Worm (Caenorhabditis elegans) whole organism, L3 larva: Measurements from ENCODE around the gene klp-13.
A peak's percentile ranks its signal among the peaks of the same experiment; 100 is the strongest.

ENCODE experiments used
- R02D3.7 ChIP-seq: fragments of 150-350 bp; optimal IDR thresholded peaks from 2 replicates; lab custom pipeline; 2014; ENCODE audit warnings: missing biosample characterization, missing genetic modification characterization
- ama-1 ChIP-seq: fragments of 150-350 bp; optimal IDR thresholded peaks from 2 replicates; lab custom pipeline; 2018
- ceh-16 ChIP-seq: sonication (generic microtip); optimal IDR thresholded peaks from 2 replicates; lab custom pipeline; 2017; ENCODE audit warnings: missing biosample characterization, missing genetic modification characterization
- daf-12 ChIP-seq: fragments of 150-350 bp; optimal IDR thresholded peaks from 2 replicates; lab custom pipeline; 2014; ENCODE audit warnings: missing biosample characterization, missing genetic modification reagents, missing genetic modification characterization
- elt-1 ChIP-seq: fragments of 150-350 bp; optimal IDR thresholded peaks from 2 replicates; lab custom pipeline; 2014; ENCODE audit warnings: missing biosample characterization, missing genetic modification characterization
- elt-2 ChIP-seq: sonication (generic microtip); optimal IDR thresholded peaks from 2 replicates; lab custom pipeline; 2016; ENCODE audit warnings: missing genetic modification reagents, mild to moderate bottlenecking, missing genetic modification characterization, missing compliant biosample characterization
- elt-3 ChIP-seq, 3 experiments: fragments of 150-350 bp in 1 of 3; sonication (generic microtip) in 2 of 3; optimal IDR thresholded peaks; 2 replicates in 2 of 3; 4 replicates in 1 of 3; lab custom pipeline; 2014 to 2017; ENCODE audit warnings: missing biosample characterization in 3 of 3, missing genetic modification characterization in 3 of 3
- eor-1 ChIP-seq, 2 experiments: fragments of 150-350 bp; optimal IDR thresholded peaks; 2 replicates each; lab custom pipeline; 2014 to 2018; ENCODE audit warnings: missing biosample characterization in 2 of 2, missing genetic modification characterization in 2 of 2
- fkh-10 ChIP-seq: sonication (generic microtip); optimal IDR thresholded peaks from 2 replicates; lab custom pipeline; 2017; ENCODE audit warnings: missing biosample characterization, missing genetic modification reagents, missing genetic modification characterization
- fos-1 ChIP-seq: fragments of 150-350 bp; optimal IDR thresholded peaks from 2 replicates; lab custom pipeline; 2014; ENCODE audit warnings: missing biosample characterization, missing genetic modification characterization
- jun-1 ChIP-seq: fragments of 150-350 bp; optimal IDR thresholded peaks from 2 replicates; lab custom pipeline; 2014; ENCODE audit warnings: missing biosample characterization, missing genetic modification reagents, missing genetic modification characterization
- lsy-12 ChIP-seq: sonication (generic microtip); optimal IDR thresholded peaks from 2 replicates; lab custom pipeline; 2016; ENCODE audit warnings: mild to moderate bottlenecking, missing genetic modification characterization, missing compliant biosample characterization
- mdl-1 ChIP-seq: fragments of 150-350 bp; optimal IDR thresholded peaks from 2 replicates; lab custom pipeline; 2014; ENCODE audit warnings: missing biosample characterization, missing genetic modification characterization
- nfya-1 ChIP-seq: sonication (generic microtip); optimal IDR thresholded peaks from 2 replicates; lab custom pipeline; 2017; ENCODE audit warnings: missing genetic modification characterization, mild to moderate bottlenecking, missing compliant biosample characterization, antibody characterized with exemption, moderate library complexity; ENCODE audit not compliant: insufficient read depth
- nhr-12 ChIP-seq: fragments of 150-350 bp; optimal IDR thresholded peaks from 2 replicates; lab custom pipeline; 2014; ENCODE audit warnings: missing biosample characterization, missing genetic modification characterization
- nhr-23 ChIP-seq: fragments of 150-350 bp; optimal IDR thresholded peaks from 2 replicates; lab custom pipeline; 2014; ENCODE audit warnings: missing biosample characterization, missing genetic modification reagents, missing genetic modification characterization
- nhr-237 ChIP-seq: fragments of 150-350 bp; optimal IDR thresholded peaks from 2 replicates; lab custom pipeline; 2014; ENCODE audit warnings: missing biosample characterization, missing genetic modification characterization
- nhr-25 ChIP-seq: sonication (generic microtip); optimal IDR thresholded peaks from 2 replicates; lab custom pipeline; 2017; ENCODE audit warnings: missing biosample characterization, missing genetic modification characterization
- nhr-43 ChIP-seq: sonication (generic microtip); optimal IDR thresholded peaks from 2 replicates; lab custom pipeline; 2016; ENCODE audit warnings: mild to moderate bottlenecking, missing genetic modification characterization, missing compliant biosample characterization; ENCODE audit not compliant: poor library complexity, severe bottlenecking
- nhr-67 ChIP-seq: fragments of 150-350 bp; optimal IDR thresholded peaks from 2 replicates; lab custom pipeline; 2014; ENCODE audit warnings: missing biosample characterization, missing genetic modification characterization
- nhr-76 ChIP-seq: fragments of 150-350 bp; sonication (generic microtip); optimal IDR thresholded peaks from 5 replicates; lab custom pipeline; 2014; ENCODE audit warnings: missing biosample characterization, missing genetic modification characterization
- nhr-77 ChIP-seq: fragments of 150-350 bp; optimal IDR thresholded peaks from 2 replicates; lab custom pipeline; 2014; ENCODE audit warnings: missing biosample characterization, missing genetic modification characterization
- pha-4 ChIP-seq: fragments of 150-350 bp; optimal IDR thresholded peaks from 2 replicates; lab custom pipeline; 2014; ENCODE audit warnings: missing biosample characterization, missing genetic modification reagents, missing genetic modification characterization
- pqm-1 ChIP-seq: fragments of 150-350 bp; optimal IDR thresholded peaks from 2 replicates; lab custom pipeline; 2017; ENCODE audit warnings: missing biosample characterization, missing genetic modification characterization, inconsistent platforms
- sea-2 ChIP-seq: fragments of 150-350 bp; sonication (generic microtip); optimal IDR thresholded peaks from 4 replicates; lab custom pipeline; 2014; ENCODE audit warnings: missing biosample characterization, missing genetic modification reagents, missing genetic modification characterization
- tbx-2 ChIP-seq: sonication (generic microtip); optimal IDR thresholded peaks from 2 replicates; lab custom pipeline; 2016; ENCODE audit warnings: mild to moderate bottlenecking, missing genetic modification characterization, missing compliant biosample characterization
- unc-39 ChIP-seq: sonication (generic microtip); optimal IDR thresholded peaks from 4 replicates; lab custom pipeline; 2017; ENCODE audit warnings: missing biosample characterization, missing genetic modification characterization
- unc-62 ChIP-seq: fragments of 150-350 bp; sonication (generic microtip); optimal IDR thresholded peaks from 4 replicates; lab custom pipeline; 2014; ENCODE audit warnings: missing biosample characterization, missing genetic modification reagents, missing genetic modification characterization
- zag-1 ChIP-seq: fragments of 150-350 bp; optimal IDR thresholded peaks from 2 replicates; lab custom pipeline; 2014; ENCODE audit warnings: missing biosample characterization, missing genetic modification characterization
- ztf-11 ChIP-seq: fragments of 150-350 bp; optimal IDR thresholded peaks from 2 replicates; lab custom pipeline; 2014; ENCODE audit warnings: missing biosample characterization, missing genetic modification characterization

Gene klp-13

DNA sequence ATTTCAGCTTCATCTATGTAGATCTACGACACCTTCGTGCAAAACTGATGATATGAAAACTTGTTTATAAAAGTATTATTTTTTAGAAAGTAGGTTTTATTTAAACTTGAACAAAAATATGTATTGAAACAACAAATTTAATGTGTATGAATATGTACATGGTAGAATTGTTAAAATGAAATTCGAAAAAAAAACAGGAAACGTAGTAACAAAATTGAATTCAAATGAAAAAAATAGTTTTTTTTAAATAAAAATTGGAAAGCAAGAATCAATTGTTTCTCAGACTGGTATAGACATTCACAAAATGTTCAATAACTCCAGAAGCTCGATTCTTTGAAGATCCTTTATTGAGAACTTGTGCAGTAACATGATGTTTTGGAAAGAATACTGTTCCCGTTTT, 36.0 kb downstream of the klp-13 start:
- TF ChIP-seq nhr-77 (tag; lab: Kevin White, UChicago) (no peak), nhr-76 (tag; lab: Kevin White, UChicago) (no peak), sea-2 (GFP tag; lab: Kevin White, UChicago) (no peak), ama-1 (lab: Kevin White, UChicago) (no peak), nhr-237 (tag; lab: Kevin White, UChicago) (no peak), R02D3.7 (no peak), pqm-1 (tag; lab: Kevin White, UChicago) (no peak)

ce11 chrX:6022469-6022868, 37.7 kb downstream of the klp-13 start, which contains the start of gene lelo-3:
lelo-3 (minus strand) TSS chrX:6022569.
- no peak for TF ChIP-seq nhr-12 (tag; lab: Kevin White, UChicago)
- TF ChIP-seq sea-2 (GFP tag; lab: Kevin White, UChicago): no peak
- TF ChIP-seq ama-1 (lab: Kevin White, UChicago): no peak
- no peak for TF ChIP-seq nhr-25 (tag; lab: Kevin White, UChicago)
- no peak for TF ChIP-seq nhr-23 (tag; lab: Kevin White, UChicago)
- no peak for TF ChIP-seq nfya-1 (tag; lab: Kevin White, UChicago)
- no peak for TF ChIP-seq eor-1 (tag; optimal IDR thresholded peaks at IDR 0.05; lab: Kevin White, UChicago)
- TF ChIP-seq fkh-10 (GFP tag; lab: Kevin White, UChicago): no peak
- no peak for TF ChIP-seq fos-1 (tag; lab: Kevin White, UChicago)
- TF ChIP-seq nhr-76 (tag; lab: Kevin White, UChicago): no peak
- no peak for TF ChIP-seq nhr-43 (tag; lab: Kevin White, UChicago)
- no peak for TF ChIP-seq unc-39 (tag; lab: Kevin White, UChicago)
- TF ChIP-seq jun-1: no peak
- no peak for TF ChIP-seq unc-62 (GFP tag; lab: Kevin White, UChicago)
- TF ChIP-seq ceh-16 (tag; lab: Kevin White, UChicago): no peak
- no peak for TF ChIP-seq nhr-77 (tag; lab: Kevin White, UChicago)
- TF ChIP-seq daf-12 (tag; lab: Kevin White, UChicago): no peak

ce11 chrX:6024977-6025376, 40.2 kb downstream of the klp-13 start:
- peak; percentile 85 for TF ChIP-seq elt-2 (tag; lab: Kevin White, UChicago)
- TF ChIP-seq jun-1: peak; percentile 37
- no peak for TF ChIP-seq mdl-1 (tag; lab: Kevin White, UChicago)
- TF ChIP-seq pha-4 (tag; lab: Kevin White, UChicago): peak; percentile 45
- no peak for TF ChIP-seq elt-3 (tag; optimal IDR thresholded peaks at IDR 0.05; lab: Kevin White, UChicago)
- peak; percentile 74 for TF ChIP-seq pqm-1 (tag; lab: Kevin White, UChicago)
- TF ChIP-seq, all 47 proteins: peak for 4

- TF ChIP-seq elt-2 (tag; lab: Kevin White, UChicago): peak; percentile 52
- peak; percentile 26 for TF ChIP-seq pqm-1 (tag; lab: Kevin White, UChicago)
- peak; percentile 53 for TF ChIP-seq nhr-25 (tag; lab: Kevin White, UChicago)
- TF ChIP-seq lsy-12 (tag; lab: Kevin White, UChicago): no peak
- TF ChIP-seq fos-1 (tag; lab: Kevin White, UChicago): no peak
Measured at ce11 chrX:6026732-6027528, 42.1 kb downstream of the klp-13 start.

ce11 chrX:6029075-6029474, 44.3 kb downstream of the klp-13 start:
- TF ChIP-seq ceh-16 (tag; lab: Kevin White, UChicago) (peak; percentile 34), zag-1 (tag; lab: Kevin White, UChicago) (no peak), elt-1 (tag; lab: Kevin White, UChicago) (peak; percentile 49), nhr-25 (tag; lab: Kevin White, UChicago) (peak; percentile 29), fkh-10 (GFP tag; lab: Kevin White, UChicago) (no peak), nhr-43 (tag; lab: Kevin White, UChicago) (no peak)

DNA sequence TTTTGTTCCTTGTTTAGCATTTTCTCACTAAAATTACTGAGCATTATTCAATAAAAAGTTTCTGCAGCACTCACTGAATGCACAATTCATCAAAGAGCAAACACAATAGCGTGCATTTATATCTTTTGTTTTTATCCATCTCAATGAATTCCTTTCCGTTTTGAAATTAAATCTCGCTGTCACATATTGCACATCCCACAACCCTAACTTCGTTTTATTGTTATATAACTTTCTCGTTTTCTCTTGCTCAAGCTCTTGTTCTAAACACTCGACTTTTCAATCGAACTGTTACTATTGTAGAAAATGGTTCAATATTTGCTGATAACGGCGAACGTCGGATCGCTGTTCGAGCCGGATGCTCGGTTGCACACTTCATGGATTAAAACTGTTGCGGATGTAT, 46.4 kb downstream of the klp-13 start, which contains the start of gene ipp-5:
Gene ipp-5, plus strand, starts transcription at position 301 of the 400 bp plus-strand sequence.
- TF ChIP-seq ztf-11 (tag; lab: Kevin White, UChicago) (no peak), zag-1 (tag; lab: Kevin White, UChicago) (no peak), nhr-67 (tag; lab: Kevin White, UChicago) (no peak), tbx-2 (tag; lab: Kevin White, UChicago) (no peak)
